Fruit fly (Drosophila melanogaster) whole organism, pupa: Measurements from ENCODE around the gene CG32537.

ENCODE experiments used
- CG10348 ChIP-seq: fragments of 200-800 bp; sonication (Bioruptor generic); IDR thresholded peaks from 2 replicates; pipeline ENCODE4 v1.3.6; 2022; ENCODE audit warnings: missing biosample characterization, missing genetic modification characterization
- CG12605 ChIP-seq: fragments of 200-800 bp; sonication (Bioruptor generic); IDR thresholded peaks from 2 replicates; pipeline ENCODE4 v1.3.6; 2022; ENCODE audit warnings: missing biosample characterization, missing genetic modification characterization
- CG13204 ChIP-seq: fragments of 200-800 bp; sonication (Bioruptor generic); optimal IDR thresholded peaks from 2 replicates; lab custom pipeline; 2018; ENCODE audit warnings: missing biosample characterization, mild to moderate bottlenecking, missing genetic modification characterization, moderate library complexity
- CG14655 ChIP-seq: fragments of 200-800 bp; sonication (Bioruptor generic); optimal IDR thresholded peaks from 3 replicates; lab custom pipeline; 2017; ENCODE audit warnings: mild to moderate bottlenecking, missing biosample characterization, missing genetic modification reagents, missing genetic modification characterization
- CG15710 ChIP-seq: fragments of 200-800 bp; sonication (Bioruptor generic); optimal IDR thresholded peaks from 2 replicates; lab custom pipeline; 2018; ENCODE audit warnings: missing biosample characterization, mild to moderate bottlenecking, missing genetic modification characterization, moderate library complexity
- CG17806 ChIP-seq: fragments of 200-800 bp; sonication (Bioruptor generic); optimal IDR thresholded peaks from 2 replicates; lab custom pipeline; 2018; ENCODE audit warnings: missing biosample characterization, mild to moderate bottlenecking, missing genetic modification characterization, moderate library complexity
- CG32121 ChIP-seq: fragments of 200-800 bp; sonication (Bioruptor generic); IDR thresholded peaks from 2 replicates; pipeline ENCODE4 v1.3.6; 2022; ENCODE audit warnings: missing biosample characterization, missing genetic modification characterization
- CG34367 ChIP-seq: fragments of 200-800 bp; sonication (Bioruptor generic); optimal IDR thresholded peaks from 2 replicates; lab custom pipeline; 2018; ENCODE audit warnings: missing biosample characterization, mild to moderate bottlenecking, missing genetic modification characterization
- CG4496 ChIP-seq: fragments of 200-800 bp; sonication (Bioruptor generic); IDR thresholded peaks from 3 replicates; pipeline ENCODE4 v1.3.6; 2022; ENCODE audit warnings: missing biosample characterization, missing genetic modification characterization
- CG8159 ChIP-seq: fragments of 200-800 bp; sonication (Bioruptor generic); optimal IDR thresholded peaks from 3 replicates; lab custom pipeline; 2018; ENCODE audit warnings: missing biosample characterization, mild to moderate bottlenecking, missing genetic modification characterization, moderate library complexity
- CG8301 ChIP-seq: fragments of 200-800 bp; sonication (Bioruptor generic); optimal IDR thresholded peaks from 2 replicates; lab custom pipeline; 2018; ENCODE audit warnings: missing biosample characterization, mild to moderate bottlenecking, missing genetic modification characterization
- CG9948 ChIP-seq: fragments of 200-800 bp; sonication (Bioruptor generic); optimal IDR thresholded peaks from 2 replicates; lab custom pipeline; 2018; ENCODE audit warnings: missing biosample characterization, mild to moderate bottlenecking, missing genetic modification characterization, moderate library complexity
- D1 ChIP-seq: fragments of 200-800 bp; sonication (Bioruptor generic); optimal IDR thresholded peaks from 2 replicates; lab custom pipeline; 2018; ENCODE audit warnings: missing biosample characterization, mild to moderate bottlenecking, missing genetic modification characterization, moderate library complexity
- EcR ChIP-seq: fragments of 200-800 bp; sonication (Bioruptor generic); optimal IDR thresholded peaks from 3 replicates; lab custom pipeline; 2019; ENCODE audit warnings: missing biosample characterization, missing genetic modification characterization, mild to moderate bottlenecking, moderate library complexity, missing genetic modification reagents
- Ets98B ChIP-seq: fragments of 200-800 bp; sonication (Bioruptor generic); IDR thresholded peaks from 2 replicates; pipeline ENCODE4 v1.3.6; 2022; ENCODE audit warnings: missing biosample characterization, missing genetic modification characterization
- Pif1A ChIP-seq: fragments of 200-800 bp; sonication (Bioruptor generic); optimal IDR thresholded peaks from 3 replicates; lab custom pipeline; 2016; ENCODE audit warnings: missing biosample characterization, missing genetic modification characterization
- Pif1B ChIP-seq: fragments of 200-800 bp; sonication (Bioruptor generic); optimal IDR thresholded peaks from 3 replicates; lab custom pipeline; 2016; ENCODE audit warnings: missing biosample characterization, missing genetic modification characterization
- Snoo ChIP-seq: fragments of 200-800 bp; sonication (Bioruptor generic); optimal IDR thresholded peaks from 3 replicates; lab custom pipeline; 2017; ENCODE audit warnings: missing biosample characterization, mild to moderate bottlenecking, missing genetic modification characterization, inconsistent platforms
- fd96Ca ChIP-seq: fragments of 200-800 bp; sonication (Bioruptor generic); IDR thresholded peaks from 3 replicates; pipeline ENCODE4 v1.3.6; 2022; ENCODE audit warnings: missing biosample characterization, missing genetic modification characterization
- gl ChIP-seq: fragments of 200-800 bp; sonication (Bioruptor generic); optimal IDR thresholded peaks from 2 replicates; lab custom pipeline; 2018; ENCODE audit warnings: missing biosample characterization, mild to moderate bottlenecking, missing genetic modification characterization
- rn ChIP-seq: fragments of 200-800 bp; sonication (Bioruptor generic); IDR thresholded peaks from 2 replicates; pipeline ENCODE4 v1.3.6; 2022; ENCODE audit warnings: missing biosample characterization, missing genetic modification characterization

CG32537 gene

DNA sequence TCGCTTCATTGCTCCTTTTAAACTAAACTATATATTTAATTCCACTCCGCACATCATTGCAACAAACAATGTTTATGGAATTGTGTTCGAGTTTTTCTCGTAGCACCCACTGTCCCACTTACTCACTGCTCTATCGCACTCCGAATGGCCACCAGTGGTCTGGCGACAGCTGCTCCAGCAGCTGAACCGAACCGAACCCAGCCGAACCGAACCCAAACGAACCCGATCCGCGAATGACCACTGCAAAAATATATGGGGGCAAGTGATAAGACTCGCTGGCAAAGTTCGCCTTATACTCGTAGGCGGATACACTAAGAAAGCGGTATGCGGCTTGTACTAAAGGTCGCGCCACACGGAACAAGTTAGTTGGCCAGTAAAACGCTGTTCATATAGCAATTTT is 28.8 kb upstream of the CG32537 start:
- TF ChIP-seq CG4496 (GFP tag; lab: Robert Waterston, UW) (0 out of 3 replicates have a peak, but pooled peaks have one; percentile 19), CG15710 (tag; lab: Kevin White, UChicago) (no peak), CG17806 (tag; lab: Kevin White, UChicago) (no peak), CG12605 (GFP tag; lab: Robert Waterston, UW) (no peak), EcR (no peak), Pif1B (GFP tag; lab: Kevin White, UChicago) (no peak), fd96Ca (GFP tag; lab: Robert Waterston, UW) (no peak)

DNA sequence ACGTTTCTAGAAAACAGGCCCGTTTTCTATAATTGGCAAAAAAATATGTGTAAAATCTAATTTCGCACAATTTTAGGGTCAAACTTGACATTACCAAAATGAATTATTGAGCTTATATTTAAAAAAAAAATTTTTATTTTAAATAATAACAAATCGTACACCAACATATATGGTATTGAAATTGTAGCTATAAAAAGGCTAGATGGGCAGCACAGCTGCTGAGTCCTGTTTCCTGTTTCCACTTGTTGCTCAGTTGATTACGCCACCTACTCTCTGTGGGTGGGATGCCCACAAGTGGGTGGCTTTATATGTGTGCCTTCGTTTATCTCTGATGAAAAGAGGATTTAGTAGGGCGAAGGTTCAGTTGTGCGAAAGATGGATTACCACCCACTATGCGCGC is 23.0 kb upstream of the CG32537 start:
- no peak for TF ChIP-seq gl (tag; lab: Kevin White, UChicago)

DNA sequence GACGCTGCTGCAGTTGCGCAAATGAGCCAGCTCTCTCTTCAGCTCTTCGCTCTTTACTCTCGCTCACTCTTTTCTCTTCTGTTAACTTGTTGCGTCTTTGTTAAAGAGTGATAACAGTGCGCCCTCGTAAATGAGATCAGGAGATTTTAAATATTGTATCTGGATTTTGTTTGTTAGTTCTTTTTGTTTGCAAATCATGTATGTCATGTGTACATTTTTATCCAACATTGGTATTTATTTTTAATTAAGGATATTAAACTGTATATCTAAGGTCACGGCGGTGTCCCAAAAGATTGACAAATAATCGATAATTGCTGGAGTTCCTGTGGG is 22.4 kb upstream of the CG32537 start:
- TF ChIP-seq CG32121 (GFP tag; lab: Robert Waterston, UW), result peak; percentile 48; the same call in 1 of the 2 replicates
- TF ChIP-seq CG12605 (GFP tag; lab: Robert Waterston, UW), result peak; percentile 43; the same call in 1 of the 2 replicates
- TF ChIP-seq CG9948 (tag; lab: Kevin White, UChicago), result peak; percentile 42
- peak; percentile 50 for TF ChIP-seq CG15710 (tag; lab: Kevin White, UChicago)
- TF ChIP-seq CG4496 (GFP tag; lab: Robert Waterston, UW), result peak; percentile 86
- TF ChIP-seq CG10348 (GFP tag; lab: Robert Waterston, UW), result no peak
- peak; percentile 28 for TF ChIP-seq CG34367 (tag; lab: Kevin White, UChicago)
- TF ChIP-seq D1 (tag; lab: Kevin White, UChicago), result peak; percentile 23
- no peak for TF ChIP-seq rn
- peak; percentile 84 for TF ChIP-seq EcR
- TF ChIP-seq gl (tag; lab: Kevin White, UChicago), result no peak
- TF ChIP-seq CG17806 (tag; lab: Kevin White, UChicago), result peak; percentile 53
- TF ChIP-seq CG8301 (tag; lab: Kevin White, UChicago), result peak; percentile 60
- TF ChIP-seq CG14655 (GFP tag; lab: Kevin White, UChicago), result peak; percentile 39
- TF ChIP-seq Pif1A (GFP tag; lab: Kevin White, UChicago), result peak; percentile 37
- peak; percentile 53 for TF ChIP-seq Pif1B (GFP tag; lab: Kevin White, UChicago)
- no peak for TF ChIP-seq fd96Ca (GFP tag; lab: Robert Waterston, UW)
- TF ChIP-seq Snoo, result no peak
- TF ChIP-seq CG8159 (tag; lab: Kevin White, UChicago), result peak; percentile 60
- TF ChIP-seq Ets98B (GFP tag; lab: Robert Waterston, UW), result peak; percentile 52; the same call in 1 of the 2 replicates
- TF ChIP-seq CG13204 (GFP tag; lab: Kevin White, UChicago), result no peak

DNA sequence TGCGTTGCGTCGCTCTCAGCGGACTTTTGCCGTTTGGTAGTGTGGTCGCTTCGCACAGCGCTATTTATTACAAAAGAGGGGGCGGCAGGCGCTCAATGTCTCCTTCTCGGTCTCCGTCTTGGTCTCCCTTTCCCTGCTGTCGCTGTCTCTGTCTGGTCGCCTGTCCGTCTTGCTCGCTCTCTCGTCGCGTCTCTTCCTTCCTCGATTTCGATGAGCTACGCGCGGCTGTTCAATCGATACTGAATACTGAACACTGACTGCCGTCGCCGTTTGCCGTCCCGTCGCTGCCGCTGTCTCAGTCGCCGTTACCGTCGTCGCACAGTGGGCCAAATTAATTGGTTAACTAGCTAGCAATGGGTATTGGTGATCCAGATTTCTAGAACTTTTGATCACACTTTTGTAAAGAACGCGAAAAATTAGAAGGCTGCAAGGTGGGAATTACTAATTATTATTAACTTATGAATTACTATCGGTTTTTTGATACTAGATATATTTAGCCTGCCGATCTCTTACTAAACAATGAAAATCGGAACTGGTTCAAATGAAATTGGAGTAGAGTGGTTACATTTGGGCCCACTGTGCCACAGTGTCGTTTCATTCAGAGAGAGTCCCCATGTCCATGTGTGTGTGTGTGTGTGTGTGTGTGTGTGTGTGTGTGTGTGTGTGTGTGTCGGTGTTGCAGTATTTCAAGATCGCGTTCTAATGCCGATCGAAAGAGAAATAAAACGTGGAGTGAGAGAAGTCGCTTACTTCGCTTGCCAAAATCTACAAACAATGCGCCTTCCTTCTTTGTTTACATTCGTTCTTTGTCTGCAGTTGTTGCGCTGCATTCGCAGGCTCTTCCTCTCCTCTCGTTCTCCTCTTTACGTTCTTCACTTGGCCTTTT is 21.8 kb upstream of the CG32537 start, which contains the start of gene CG8034:
TSS of gene CG8034 (minus strand) at position 264 of the 886 bp plus-strand sequence.
- TF ChIP-seq CG12605 (GFP tag; lab: Robert Waterston, UW), result peak; percentile 91
- peak; percentile 95 for TF ChIP-seq gl (tag; lab: Kevin White, UChicago)
- peak; percentile 97 for TF ChIP-seq CG4496 (GFP tag; lab: Robert Waterston, UW)
- peak; percentile 97 for TF ChIP-seq D1 (tag; lab: Kevin White, UChicago)
- peak; percentile 91 for TF ChIP-seq CG10348 (GFP tag; lab: Robert Waterston, UW)
- peak; percentile 99 for TF ChIP-seq CG9948 (tag; lab: Kevin White, UChicago)
- TF ChIP-seq rn, result peak; percentile 85
- TF ChIP-seq CG8301 (tag; lab: Kevin White, UChicago), result peak; percentile 98
- peak; percentile 38 for TF ChIP-seq EcR
- peak; percentile 99 for TF ChIP-seq CG14655 (GFP tag; lab: Kevin White, UChicago)
- peak; percentile 98 for TF ChIP-seq CG15710 (tag; lab: Kevin White, UChicago)
- peak; percentile 95 for TF ChIP-seq CG32121 (GFP tag; lab: Robert Waterston, UW)
- peak; percentile 98 for TF ChIP-seq CG13204 (GFP tag; lab: Kevin White, UChicago)
- peak; percentile 97 for TF ChIP-seq fd96Ca (GFP tag; lab: Robert Waterston, UW)
- peak; percentile 96 for TF ChIP-seq CG17806 (tag; lab: Kevin White, UChicago)
- TF ChIP-seq Snoo, result peak; percentile 98
- TF ChIP-seq Ets98B (GFP tag; lab: Robert Waterston, UW), result peak; percentile 92
- TF ChIP-seq Pif1A (GFP tag; lab: Kevin White, UChicago), result peak; percentile 98
- TF ChIP-seq CG8159 (tag; lab: Kevin White, UChicago), result peak; percentile 99
- peak; percentile 96 for TF ChIP-seq CG34367 (tag; lab: Kevin White, UChicago)
- peak; percentile 98 for TF ChIP-seq Pif1B (GFP tag; lab: Kevin White, UChicago)

DNA sequence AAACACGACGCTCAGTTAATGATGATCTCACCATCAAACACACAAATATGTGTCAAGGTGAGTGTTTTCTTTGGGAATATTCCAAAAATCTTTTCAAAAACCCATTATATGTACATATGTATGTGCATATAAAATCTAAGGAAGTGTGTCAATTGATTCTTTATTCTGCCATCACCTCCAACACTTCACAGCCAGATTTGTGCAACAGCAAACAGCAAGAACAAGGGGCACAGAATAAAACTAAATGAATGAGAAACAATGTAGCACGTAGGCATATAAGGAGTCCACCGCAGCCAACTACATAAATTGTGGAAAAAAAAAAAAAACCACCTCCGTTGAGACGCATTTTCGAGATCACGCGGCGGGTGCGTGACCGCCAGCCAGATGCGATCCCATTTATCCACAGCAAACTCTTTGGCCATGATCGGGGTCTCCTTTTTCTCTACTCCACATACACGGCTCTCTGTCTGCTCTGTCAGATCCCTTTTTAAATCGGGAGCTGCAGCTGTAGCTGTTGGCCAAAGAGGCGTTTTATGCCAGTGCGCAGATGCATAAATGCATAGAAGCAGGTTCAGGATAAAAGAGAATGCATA is 19.6 kb upstream of the CG32537 start:
- no peak for TF ChIP-seq CG15710 (tag; lab: Kevin White, UChicago)
- peak; percentile 64 for TF ChIP-seq EcR
- no peak for TF ChIP-seq CG17806 (tag; lab: Kevin White, UChicago)
